Fruit fly (Drosophila melanogaster): ENCODE results near the gene rb.

- TF ChIP-seq usp (GFP tag; optimal IDR thresholded peaks at IDR 0.05) (no peak), psq (optimal IDR thresholded peaks at IDR 0.05) (no peak), EcR (GFP tag; optimal IDR thresholded peaks at IDR 0.05) (no peak), CG8478 (optimal IDR thresholded peaks at IDR 0.05) (no peak)
Observed at dm6 chrX:4505318-4505717, 35.1 kb downstream of the rb start.
